Worm (Caenorhabditis elegans) whole organism, L1 larva: Measurements from ENCODE around the gene aex-3.

Experiments used
- fos-1 ChIP-seq: fragments of 150-350 bp; optimal IDR thresholded peaks from 2 replicates; lab custom pipeline; 2014; ENCODE audit warnings: missing biosample characterization, missing genetic modification characterization
- lin-13 ChIP-seq: fragments of 150-350 bp; optimal IDR thresholded peaks from 2 replicates; lab custom pipeline; 2014; ENCODE audit warnings: missing biosample characterization, missing genetic modification reagents, missing genetic modification characterization
- nhr-76 ChIP-seq: sonication (generic microtip); optimal IDR thresholded peaks from 2 replicates; lab custom pipeline; 2017; ENCODE audit warnings: missing biosample characterization, missing genetic modification characterization
- unc-62 ChIP-seq: fragments of 150-350 bp; optimal IDR thresholded peaks from 2 replicates; lab custom pipeline; 2014; ENCODE audit warnings: missing biosample characterization, missing genetic modification reagents, missing genetic modification characterization
- zag-1 ChIP-seq: fragments of 150-350 bp; optimal IDR thresholded peaks from 2 replicates; lab custom pipeline; 2014; ENCODE audit warnings: missing biosample characterization, missing genetic modification characterization
- ztf-11 ChIP-seq, 2 experiments: sonication (generic microtip); optimal IDR thresholded peaks; 2 replicates each; lab custom pipeline; 2016 to 2017; ENCODE audit warnings: missing genetic modification characterization in 2 of 2, missing biosample characterization in 1 of 2, missing compliant biosample characterization in 1 of 2

DNA sequence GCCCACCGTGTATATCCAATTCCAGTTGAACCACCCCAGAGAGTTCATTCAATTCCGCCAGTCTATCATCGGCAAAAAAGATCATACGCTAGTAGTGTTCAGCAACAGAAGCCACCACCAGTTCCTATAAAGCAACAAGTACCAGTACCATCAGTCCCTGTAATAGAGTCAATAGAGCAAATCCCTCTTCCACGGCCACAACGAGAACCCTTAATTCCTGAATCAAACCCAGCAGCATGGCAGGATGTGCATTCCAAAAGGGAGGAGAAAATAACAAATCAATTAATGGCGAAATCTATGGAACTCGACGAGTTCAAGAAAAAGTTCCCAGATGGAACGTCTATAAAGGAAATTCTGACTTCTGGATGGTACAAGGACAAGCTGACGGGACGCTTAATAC lies 30.3 kb upstream of the aex-3 start:
- no peak for TF ChIP-seq zag-1 (tag; lab: Kevin White, UChicago)
- TF ChIP-seq ztf-11 (tag; optimal IDR thresholded peaks at IDR 0.05; lab: Kevin White, UChicago) = no peak
- TF ChIP-seq unc-62 = no peak
- no peak for TF ChIP-seq nhr-76 (tag; lab: Kevin White, UChicago)
- TF ChIP-seq fos-1 (tag; lab: Kevin White, UChicago) = no peak
- TF ChIP-seq lin-13 = no peak
